Worm (Caenorhabditis elegans): ENCODE data around the gene C14A6.7.

DNA sequence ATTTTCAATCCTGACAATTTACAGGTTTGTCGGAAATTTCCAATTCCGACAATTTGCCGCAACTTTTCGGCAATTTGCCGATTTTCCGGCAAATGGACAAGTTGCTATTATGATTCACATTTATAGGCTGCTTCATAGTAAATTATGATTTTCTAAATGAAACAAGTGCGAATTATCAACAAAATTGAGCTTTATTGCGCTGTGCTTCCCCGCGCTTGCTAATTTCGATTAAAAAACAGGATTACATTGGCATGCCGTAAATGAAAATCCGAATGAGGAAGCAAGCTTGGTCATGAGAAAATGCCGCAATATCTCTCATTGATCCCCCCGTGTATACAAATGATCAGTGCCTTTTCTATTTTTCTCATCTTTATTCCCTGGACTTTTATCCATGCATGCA is 29.5 kb downstream of the C14A6.7 start, which contains the start of gene Y37H2A.10:
- TF ChIP-seq skn-1 (tag; optimal IDR thresholded peaks at IDR 0.05) = no peak
- no peak for TF ChIP-seq ama-1 (optimal IDR thresholded peaks at IDR 0.05)
- TF ChIP-seq efl-1 (optimal IDR thresholded peaks at IDR 0.05) = no peak
- no peak for TF ChIP-seq efl-1 (GFP tag; optimal IDR thresholded peaks at IDR 0.05 in 1 of 2)
- no peak for TF ChIP-seq aly-2 (tag; optimal IDR thresholded peaks at IDR 0.05)
- TF ChIP-seq C16A3.4 (tag; optimal IDR thresholded peaks at IDR 0.05) = no peak
- TF ChIP-seq nhr-19 (GFP tag; conservative IDR thresholded peaks at IDR 0.05) = no peak
- TF ChIP-seq C04F5.9 (tag; optimal IDR thresholded peaks at IDR 0.05) = no peak
- TF ChIP-seq nhr-11 (tag; optimal IDR thresholded peaks at IDR 0.05) = no peak
- no peak for TF ChIP-seq lin-39 (tag; optimal IDR thresholded peaks at IDR 0.05)
- TF ChIP-seq nhr-47 (tag; optimal IDR thresholded peaks at IDR 0.05) = no peak
